Worm (Caenorhabditis elegans) whole organism, midembryonic: ENCODE measurements around the gene Y43F8C.15.

Experiments used
- T22C8.4 ChIP-seq: fragments of 200-800 bp; sonication (Bioruptor generic); IDR thresholded peaks from 2 replicates; pipeline ENCODE4 v1.3.6; 2022; ENCODE audit warnings: missing genetic modification characterization, missing compliant biosample characterization
- flt-1 ChIP-seq: fragments of 200-800 bp; sonication (Bioruptor generic); IDR thresholded peaks from 2 replicates; pipeline ENCODE4 v1.3.6; 2022; ENCODE audit warnings: missing genetic modification characterization, missing compliant biosample characterization
- klf-2 ChIP-seq: fragments of 200-800 bp; sonication (Bioruptor generic); conservative IDR thresholded peaks from 2 replicates; pipeline ENCODE4 v1.3.6; 2022; ENCODE audit warnings: missing genetic modification reagents, missing genetic modification characterization, missing compliant biosample characterization
- med-1 ChIP-seq: sonication (generic microtip); optimal IDR thresholded peaks from 2 replicates; lab custom pipeline; 2017; ENCODE audit warnings: missing genetic modification characterization, mild to moderate bottlenecking, missing compliant biosample characterization, antibody characterized with exemption, missing genetic modification reagents; ENCODE audit not compliant: insufficient read depth
- ztf-23 ChIP-seq: fragments of 200-800 bp; sonication (Bioruptor generic); IDR thresholded peaks from 2 replicates; pipeline ENCODE4 v1.3.6; 2022; ENCODE audit warnings: missing genetic modification reagents, missing genetic modification characterization, missing compliant biosample characterization

DNA sequence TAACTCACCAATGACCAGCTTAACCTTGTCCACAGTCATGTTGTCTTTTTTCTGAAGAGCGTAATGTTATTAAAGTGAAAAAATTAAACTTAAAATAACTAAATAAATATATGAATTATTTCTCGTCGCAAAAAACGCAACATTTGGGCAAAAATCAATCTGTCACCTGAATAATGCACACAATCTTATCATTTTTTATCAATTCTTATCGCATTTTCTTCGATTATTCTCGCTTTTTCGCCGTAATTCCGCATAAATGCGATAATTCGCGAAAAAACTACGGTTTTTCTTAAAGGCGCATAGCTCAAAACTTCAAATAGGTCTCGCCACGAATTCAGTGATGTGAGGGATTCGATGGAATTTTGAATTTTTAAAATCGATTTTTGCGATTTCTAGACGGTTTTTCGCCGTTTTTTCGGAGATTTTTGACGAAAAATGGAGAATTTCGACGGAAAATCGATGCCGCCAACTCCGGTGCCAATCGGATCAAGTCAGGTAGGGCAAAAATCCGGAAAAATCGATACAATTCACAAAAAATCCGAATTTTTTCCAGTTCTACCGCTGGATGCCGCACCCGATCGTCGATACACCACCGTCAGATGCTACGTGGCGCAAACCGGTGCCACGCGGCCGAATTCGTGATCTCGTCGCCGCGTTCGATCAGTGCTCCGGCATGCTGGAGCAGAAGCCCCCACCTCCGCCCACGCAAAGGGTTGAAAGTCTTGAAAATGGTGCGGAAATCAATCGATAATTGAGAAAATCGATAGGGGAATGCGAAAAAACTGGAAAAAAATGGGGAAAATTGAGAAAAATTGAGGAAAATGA lies 12.9 kb downstream of the Y43F8C.15 start, which contains the start of the genes Y43F8C.13 and ani-3:
- TF ChIP-seq klf-2 (GFP tag; lab: Robert Waterston, UW) (no peak), T22C8.4 (peak; percentile 46; the same call in 1 of the 2 replicates), ztf-23 (GFP tag; lab: Robert Waterston, UW) (no peak), flt-1 (GFP tag; lab: Robert Waterston, UW) (no peak), med-1 (GFP tag; lab: Kevin White, UChicago) (no peak)
